Worm (Caenorhabditis elegans): ENCODE measurements around the gene Y45F10C.2.

DNA sequence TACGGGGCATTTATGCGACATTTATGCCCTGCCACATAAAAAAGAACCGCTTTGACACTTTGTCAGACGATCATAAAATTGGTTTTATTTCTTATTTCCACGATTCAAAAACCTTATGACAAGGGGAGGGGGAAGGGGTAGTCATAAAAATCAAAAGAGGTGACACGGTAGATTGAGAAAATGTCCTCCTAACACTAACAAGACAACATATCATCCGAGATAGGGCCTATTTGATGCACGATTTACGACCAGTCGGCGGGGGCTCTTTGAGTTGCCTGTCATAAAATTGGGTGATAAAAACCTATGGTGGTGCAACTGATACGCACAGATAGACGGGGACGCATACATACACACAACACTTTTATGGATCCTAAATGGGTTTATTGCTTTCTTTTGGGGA lies 45.4 kb upstream of the Y45F10C.2 start:
- TF ChIP-seq unc-62 (GFP tag; optimal IDR thresholded peaks at IDR 0.05) (no peak), ztf-4 (tag; optimal IDR thresholded peaks at IDR 0.05) (no peak)
